Worm (Caenorhabditis elegans): ENCODE data around the gene F59C12.3.

DNA sequence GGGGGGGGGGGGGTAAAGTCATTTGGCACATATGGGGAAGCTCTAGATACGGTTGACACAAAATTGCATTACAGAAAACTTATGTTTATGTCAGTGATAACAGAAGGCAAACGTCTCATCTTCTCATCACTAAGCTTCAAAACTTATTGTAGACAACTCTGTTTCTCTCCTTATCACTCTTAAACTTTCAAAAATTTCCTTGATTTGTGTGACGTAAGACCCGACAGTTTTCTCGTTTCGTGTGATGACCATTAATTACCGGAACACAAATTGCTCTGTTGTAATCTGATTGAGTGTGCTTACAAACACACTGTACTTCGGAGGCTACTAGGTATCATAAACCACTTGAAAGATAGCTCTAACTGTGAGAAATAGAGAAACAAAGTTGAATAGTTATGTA, 35.6 kb upstream of the F59C12.3 start:
- TF ChIP-seq dpl-1 (GFP tag; optimal IDR thresholded peaks at IDR 0.05) (no peak), lin-15B (tag; optimal IDR thresholded peaks at IDR 0.05) (no peak), jun-1 (tag; optimal IDR thresholded peaks at IDR 0.05) (no peak), zip-11 (GFP tag; IDR thresholded peaks at IDR 0.05) (no peak), mxl-2 (GFP tag; conservative IDR thresholded peaks at IDR 0.05) (no peak), ztf-7 (tag; optimal IDR thresholded peaks at IDR 0.05) (no peak), madf-5 (GFP tag; IDR thresholded peaks at IDR 0.05) (no peak), aha-1 (tag) (no peak), ZK337.2 (GFP tag; IDR thresholded peaks at IDR 0.05) (no peak), dmd-6 (GFP tag; IDR thresholded peaks at IDR 0.05) (peak; percentile 67), mdl-1 (tag; optimal IDR thresholded peaks at IDR 0.05) (no peak), ama-1 (optimal IDR thresholded peaks at IDR 0.05) (no peak), nhr-237 (tag; optimal IDR thresholded peaks at IDR 0.05) (no peak)
